Worm (Caenorhabditis elegans) whole organism, mixed stage, embryonic: ENCODE data around the gene srg-46.

Experiments
- ceh-83 ChIP-seq: fragments of 200-800 bp; sonication (Bioruptor generic); optimal IDR thresholded peaks from 2 replicates; lab custom pipeline; 2018; ENCODE audit warnings: mild to moderate bottlenecking, missing genetic modification characterization, missing compliant biosample characterization
- elt-1 ChIP-seq: sonication (generic microtip); optimal IDR thresholded peaks from 2 replicates; lab custom pipeline; 2017; ENCODE audit warnings: missing genetic modification characterization, mild to moderate bottlenecking, missing compliant biosample characterization, antibody characterized with exemption, moderate library complexity, borderline replicate concordance; ENCODE audit not compliant: insufficient read depth
- ham-2 ChIP-seq: fragments of 200-800 bp; sonication (Bioruptor generic); optimal IDR thresholded peaks from 2 replicates; lab custom pipeline; 2018; ENCODE audit warnings: mild to moderate bottlenecking, missing genetic modification characterization, missing compliant biosample characterization
- lin-13 ChIP-seq: fragments of 150-350 bp; optimal IDR thresholded peaks from 2 replicates; lab custom pipeline; 2014; ENCODE audit warnings: missing biosample characterization, missing genetic modification characterization
- lin-32 ChIP-seq: fragments of 200-800 bp; sonication (Bioruptor generic); optimal IDR thresholded peaks from 2 replicates; lab custom pipeline; 2018; ENCODE audit warnings: mild to moderate bottlenecking, missing genetic modification characterization, missing compliant biosample characterization
- lsy-2 ChIP-seq: fragments of 150-350 bp; optimal IDR thresholded peaks from 2 replicates; lab custom pipeline; 2014; ENCODE audit warnings: missing biosample characterization, missing genetic modification characterization
- mep-1 ChIP-seq: fragments of 150-350 bp; optimal IDR thresholded peaks from 2 replicates; lab custom pipeline; 2017; ENCODE audit warnings: missing biosample characterization, missing genetic modification reagents, missing genetic modification characterization, inconsistent platforms
- nhr-237 ChIP-seq: fragments of 150-350 bp; optimal IDR thresholded peaks from 2 replicates; lab custom pipeline; 2014; ENCODE audit warnings: missing biosample characterization, missing genetic modification characterization
- nhr-76 ChIP-seq: sonication (generic microtip); optimal IDR thresholded peaks from 2 replicates; lab custom pipeline; 2017; ENCODE audit warnings: missing biosample characterization, missing genetic modification characterization
- pha-4 ChIP-seq: fragments of 150-350 bp; optimal IDR thresholded peaks from 2 replicates; lab custom pipeline; 2018; ENCODE audit warnings: missing biosample characterization, missing genetic modification reagents, missing genetic modification characterization
- snpc-4 ChIP-seq: fragments of 150-350 bp; optimal IDR thresholded peaks from 2 replicates; lab custom pipeline; 2014; ENCODE audit warnings: missing biosample characterization, missing genetic modification characterization
- unc-39 ChIP-seq: fragments of 150-350 bp; optimal IDR thresholded peaks from 2 replicates; lab custom pipeline; 2014; ENCODE audit warnings: missing biosample characterization, missing genetic modification characterization
- ztf-11 ChIP-seq: fragments of 150-350 bp; optimal IDR thresholded peaks from 2 replicates; lab custom pipeline; 2014; ENCODE audit warnings: missing biosample characterization, missing genetic modification characterization

DNA sequence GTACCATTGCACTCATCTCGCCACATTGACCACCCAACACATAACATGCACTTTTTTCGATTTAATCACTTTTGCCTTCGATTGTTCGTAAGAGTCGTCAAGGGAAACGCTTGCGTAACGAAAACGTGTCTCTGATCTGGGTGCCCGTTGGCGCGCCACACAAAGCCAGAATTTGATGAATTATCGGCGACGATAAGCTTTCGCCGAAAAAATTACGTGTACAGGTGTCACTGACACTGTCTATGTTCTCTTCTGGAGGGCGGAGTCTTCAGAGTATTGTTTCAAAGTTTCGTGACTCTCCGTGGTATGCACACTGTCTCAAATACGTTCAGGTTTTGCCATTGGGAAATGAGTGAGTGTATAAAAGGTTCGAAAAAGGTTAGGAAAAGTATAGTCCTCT, 47.2 kb downstream of the srg-46 start, which contains the start of gene F53F1.4:
- TF ChIP-seq snpc-4 (no peak), elt-1 (no peak), lsy-2 (tag; lab: Kevin White, UChicago) (no peak), nhr-237 (tag; lab: Kevin White, UChicago) (no peak), ceh-83 (no peak), ztf-11 (no peak), ham-2 (GFP tag; lab: Kevin White, UChicago) (no peak), lin-13 (no peak), lin-32 (GFP tag; lab: Kevin White, UChicago) (no peak), nhr-76 (tag; lab: Kevin White, UChicago) (no peak), mep-1 (tag; lab: Kevin White, UChicago) (no peak), unc-39 (tag; lab: Kevin White, UChicago) (no peak), pha-4 (tag; lab: Kevin White, UChicago) (no peak)
